Fruit fly (Drosophila melanogaster) whole organism, adult: ENCODE measurements around the gene CG34451.

Source experiments
- CG11617 ChIP-seq: fragments of 200-800 bp; sonication (Bioruptor generic); optimal IDR thresholded peaks from 2 replicates; lab custom pipeline; 2017; ENCODE audit warnings: mild to moderate bottlenecking, missing biosample characterization, missing genetic modification reagents, missing genetic modification characterization
- CG12768 ChIP-seq: fragments of 200-800 bp; sonication (Bioruptor generic); optimal IDR thresholded peaks from 2 replicates; lab custom pipeline; 2017; ENCODE audit warnings: missing biosample characterization, missing genetic modification characterization, mild to moderate bottlenecking, moderate library complexity, missing genetic modification reagents
- CG14711 ChIP-seq: fragments of 200-800 bp; sonication (Bioruptor generic); optimal IDR thresholded peaks from 2 replicates; lab custom pipeline; 2018; ENCODE audit warnings: missing biosample characterization, mild to moderate bottlenecking, missing genetic modification characterization, moderate library complexity
- CG1620 ChIP-seq: fragments of 200-800 bp; sonication (Bioruptor generic); optimal IDR thresholded peaks from 2 replicates; lab custom pipeline; 2016; ENCODE audit warnings: missing biosample characterization, missing genetic modification characterization
- CG33017 ChIP-seq: fragments of 200-800 bp; sonication (Bioruptor generic); optimal IDR thresholded peaks from 2 replicates; lab custom pipeline; 2018; ENCODE audit warnings: missing biosample characterization, mild to moderate bottlenecking, missing genetic modification characterization, moderate library complexity
- CG5204 ChIP-seq: fragments of 200-800 bp; sonication (Bioruptor generic); optimal IDR thresholded peaks from 2 replicates; lab custom pipeline; 2016; ENCODE audit warnings: missing biosample characterization, missing genetic modification characterization
- CG7045 ChIP-seq: fragments of 200-800 bp; sonication (Bioruptor generic); optimal IDR thresholded peaks from 2 replicates; lab custom pipeline; 2017; ENCODE audit warnings: missing biosample characterization, mild to moderate bottlenecking, missing genetic modification characterization
- CG7101 ChIP-seq: fragments of 200-800 bp; sonication (Bioruptor generic); optimal IDR thresholded peaks from 2 replicates; lab custom pipeline; 2018; ENCODE audit warnings: missing biosample characterization, mild to moderate bottlenecking, missing genetic modification characterization, moderate library complexity
- Clk ChIP-seq: fragments of 200-800 bp; sonication (Bioruptor generic); optimal IDR thresholded peaks from 2 replicates; lab custom pipeline; 2017; ENCODE audit warnings: missing biosample characterization, missing genetic modification characterization
- Crg-1 ChIP-seq: fragments of 200-800 bp; sonication (Bioruptor generic); optimal IDR thresholded peaks from 2 replicates; lab custom pipeline; 2016; ENCODE audit warnings: missing biosample characterization, missing genetic modification characterization
- Hr96 ChIP-seq: fragments of 200-800 bp; sonication (Bioruptor generic); optimal IDR thresholded peaks from 2 replicates; lab custom pipeline; 2016; ENCODE audit warnings: missing biosample characterization, missing genetic modification characterization
- Mnt ChIP-seq: fragments of 200-800 bp; sonication (Bioruptor generic); optimal IDR thresholded peaks from 2 replicates; lab custom pipeline; 2016; ENCODE audit warnings: missing biosample characterization, mild to moderate bottlenecking, missing genetic modification characterization
- bab1 ChIP-seq: fragments of 200-800 bp; sonication (Bioruptor generic); optimal IDR thresholded peaks from 3 replicates; lab custom pipeline; 2019; ENCODE audit warnings: missing biosample characterization, mild to moderate bottlenecking, missing genetic modification characterization, moderate library complexity
- cic ChIP-seq: fragments of 200-800 bp; sonication (Bioruptor generic); optimal IDR thresholded peaks from 2 replicates; lab custom pipeline; 2017; ENCODE audit warnings: missing biosample characterization, mild to moderate bottlenecking, missing genetic modification characterization, moderate library complexity
- cnc ChIP-seq, 2 experiments: fragments of >200 bp; optimal IDR thresholded peaks; 2 replicates each; lab custom pipeline; 2017
- kay ChIP-seq: fragments of 200-800 bp; sonication (Bioruptor generic); peaks from one replicate; lab custom pipeline; 2016; ENCODE audit warnings: missing biosample characterization, missing genetic modification characterization, borderline replicate concordance
- ovo ChIP-seq: fragments of 200-800 bp; sonication (Bioruptor generic); optimal IDR thresholded peaks from 2 replicates; lab custom pipeline; 2016; ENCODE audit warnings: missing biosample characterization, missing genetic modification characterization
- pad ChIP-seq: fragments of 200-800 bp; sonication (Bioruptor generic); optimal IDR thresholded peaks from 3 replicates; lab custom pipeline; 2017; ENCODE audit warnings: missing biosample characterization, missing genetic modification characterization, mild to moderate bottlenecking, moderate library complexity, missing genetic modification reagents
- tj ChIP-seq: fragments of 200-800 bp; sonication (Bioruptor generic); optimal IDR thresholded peaks from 3 replicates; lab custom pipeline; 2017; ENCODE audit warnings: missing biosample characterization, mild to moderate bottlenecking, missing genetic modification characterization, moderate library complexity
- toe ChIP-seq: fragments of 200-800 bp; sonication (Bioruptor generic); optimal IDR thresholded peaks from 2 replicates; lab custom pipeline; 2016; ENCODE audit warnings: missing biosample characterization, missing genetic modification characterization

CG34451 gene

dm6 chr3L:15660915-15661314 is 31.0 kb downstream of the CG34451 start, which contains the start of the genes Eig71Ej and Eig71Ek:
Gene Eig71Ej, minus strand, starts transcription at chr3L:15661015.
Gene Eig71Ek, plus strand, starts transcription at chr3L:15661248.
- no peak for TF ChIP-seq kay (GFP tag; lab: Kevin White, UChicago)
- no peak for TF ChIP-seq CG14711 (tag; lab: Kevin White, UChicago)
- TF ChIP-seq CG1620 (GFP tag; lab: Kevin White, UChicago), result no peak
- no peak for TF ChIP-seq CG7101 (tag; lab: Kevin White, UChicago)
- TF ChIP-seq bab1 (GFP tag; lab: Kevin White, UChicago), result no peak
- no peak for TF ChIP-seq Crg-1
- no peak for TF ChIP-seq Mnt
- no peak for TF ChIP-seq CG11617 (GFP tag; lab: Kevin White, UChicago)
- no peak for TF ChIP-seq tj
- TF ChIP-seq CG33017 (tag; lab: Kevin White, UChicago), result no peak
- TF ChIP-seq CG7045, result no peak
- TF ChIP-seq ovo (GFP tag; lab: Kevin White, UChicago), result no peak

DNA sequence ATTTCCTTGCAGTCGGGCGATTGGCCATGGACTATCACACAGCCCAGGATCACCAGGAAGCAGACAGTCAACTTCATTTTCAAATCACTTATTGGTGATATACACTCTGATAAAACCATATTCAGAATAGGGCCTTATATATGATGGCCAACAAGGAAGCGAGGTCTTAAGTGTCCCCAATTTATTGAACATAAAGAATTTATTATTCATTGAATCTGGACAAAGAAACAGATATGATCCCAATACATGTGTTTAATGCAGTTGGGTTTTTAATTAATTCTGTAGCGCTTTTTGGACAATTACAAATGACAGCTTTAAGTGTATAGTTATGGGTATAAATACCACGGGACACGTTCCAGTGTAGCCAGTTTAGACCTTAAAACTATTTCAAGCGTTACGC is 32.5 kb downstream of the CG34451 start, which contains the start of the genes Eig71Eh and Eig71Ei:
TSS of gene Eig71Eh (minus strand) at position 101 of the 400 bp plus-strand sequence.
TSS of gene Eig71Ei (plus strand) at position 367 of the 400 bp plus-strand sequence.
- TF ChIP-seq pad (no peak), kay (GFP tag; lab: Kevin White, UChicago) (no peak), CG33017 (tag; lab: Kevin White, UChicago) (no peak), CG7101 (tag; lab: Kevin White, UChicago) (no peak), Mnt (no peak), Hr96 (GFP tag; lab: Kevin White, UChicago) (no peak), bab1 (GFP tag; lab: Kevin White, UChicago) (no peak), CG11617 (GFP tag; lab: Kevin White, UChicago) (no peak), CG7045 (no peak), CG14711 (tag; lab: Kevin White, UChicago) (no peak), cic (no peak)

DNA sequence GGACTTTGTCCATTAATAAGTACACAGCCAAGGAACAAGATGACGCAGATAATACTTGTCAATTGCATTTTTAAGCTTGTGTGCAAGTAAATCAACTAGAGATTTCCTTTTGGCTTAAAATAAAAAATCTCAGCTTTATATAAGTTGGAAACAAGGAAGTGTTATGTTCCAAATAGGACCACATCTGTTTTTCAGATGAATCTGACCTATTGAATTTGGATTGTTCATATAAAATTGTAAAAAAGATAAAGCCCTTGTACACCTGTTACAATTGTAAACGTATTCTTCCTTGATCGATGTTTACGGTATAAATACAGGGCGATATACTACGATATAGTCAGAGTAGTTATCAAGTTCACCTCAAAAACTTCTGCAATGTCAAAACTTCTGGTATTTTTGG is 34.6 kb downstream of the CG34451 start, which contains the start of the genes Eig71Ef and Eig71Eg:
TSS of gene Eig71Ef (minus strand) at position 101 of the 400 bp plus-strand sequence.
TSS of gene Eig71Eg (plus strand) at position 339 of the 400 bp plus-strand sequence.
- TF ChIP-seq kay (GFP tag; lab: Kevin White, UChicago) (no peak), Mnt (no peak), Crg-1 (no peak), pad (no peak), cnc (optimal IDR thresholded peaks at IDR 0.05; lab: Kevin White, UChicago) (no peak), Hr96 (GFP tag; lab: Kevin White, UChicago) (no peak), toe (GFP tag; lab: Kevin White, UChicago) (no peak), CG33017 (tag; lab: Kevin White, UChicago) (no peak), CG5204 (GFP tag; lab: Kevin White, UChicago) (no peak), Clk (GFP tag; lab: Kevin White, UChicago) (no peak), CG7045 (no peak), CG12768 (GFP tag; lab: Kevin White, UChicago) (no peak), bab1 (GFP tag; lab: Kevin White, UChicago) (no peak), CG1620 (GFP tag; lab: Kevin White, UChicago) (no peak), CG11617 (GFP tag; lab: Kevin White, UChicago) (no peak)

- TF ChIP-seq cic (no peak), Mnt (no peak), CG12768 (GFP tag; lab: Kevin White, UChicago) (no peak), CG14711 (tag; lab: Kevin White, UChicago) (no peak)
Observed at dm6 chr3L:15655910-15656309, 36.0 kb downstream of the CG34451 start, which contains the start of gene Eig71Ee. Gene Eig71Ee, minus strand, starts transcription at chr3L:15656010.

dm6 chr3L:15652154-15652553 is 39.7 kb downstream of the CG34451 start, which contains the start of the genes Eig71Ec and Eig71Ed:
Gene Eig71Ec, minus strand, starts transcription at chr3L:15652254.
Gene Eig71Ed, plus strand, starts transcription at chr3L:15652537.
- TF ChIP-seq pad, result no peak
- TF ChIP-seq CG5204 (GFP tag; lab: Kevin White, UChicago), result no peak
- no peak for TF ChIP-seq CG12768 (GFP tag; lab: Kevin White, UChicago)
- no peak for TF ChIP-seq Hr96 (GFP tag; lab: Kevin White, UChicago)
- TF ChIP-seq CG14711 (tag; lab: Kevin White, UChicago), result no peak
- no peak for TF ChIP-seq CG7101 (tag; lab: Kevin White, UChicago)
- no peak for TF ChIP-seq Mnt
- TF ChIP-seq CG7045, result no peak
- no peak for TF ChIP-seq ovo (GFP tag; lab: Kevin White, UChicago)
- TF ChIP-seq tj, result no peak
- TF ChIP-seq CG11617 (GFP tag; lab: Kevin White, UChicago), result no peak
- no peak for TF ChIP-seq Crg-1
- TF ChIP-seq kay (GFP tag; lab: Kevin White, UChicago), result no peak
- no peak for TF ChIP-seq toe (GFP tag; lab: Kevin White, UChicago)
- no peak for TF ChIP-seq cnc (optimal IDR thresholded peaks at IDR 0.05; lab: Kevin White, UChicago)
- TF ChIP-seq Clk (GFP tag; lab: Kevin White, UChicago), result no peak
- TF ChIP-seq CG1620 (GFP tag; lab: Kevin White, UChicago), result no peak

DNA sequence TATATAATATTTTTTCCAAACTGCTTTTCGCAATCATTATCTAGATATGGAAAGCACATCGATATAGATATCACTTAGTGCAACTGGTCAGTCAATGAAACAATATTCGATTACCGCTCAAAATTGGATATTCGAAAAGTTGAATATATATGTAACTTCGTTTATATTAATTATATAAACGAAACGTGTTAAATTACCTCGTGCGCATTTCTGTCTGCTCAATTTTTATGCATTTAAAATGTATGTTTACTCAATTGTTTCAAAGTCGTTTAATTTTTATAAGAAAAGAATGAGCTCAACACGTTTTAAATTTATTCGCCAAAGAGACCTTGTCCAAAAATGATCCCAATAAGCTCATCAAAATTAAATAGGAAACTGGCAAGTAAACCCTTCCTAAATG is 41.3 kb downstream of the CG34451 start, which contains the start of gene CG43084:
TSS of gene CG43084 (plus strand) at position 301 of the 400 bp plus-strand sequence.
- TF ChIP-seq CG1620 (GFP tag; lab: Kevin White, UChicago) (no peak), toe (GFP tag; lab: Kevin White, UChicago) (no peak), Crg-1 (no peak), Hr96 (GFP tag; lab: Kevin White, UChicago) (no peak), cnc (optimal IDR thresholded peaks at IDR 0.05; lab: Kevin White, UChicago) (no peak), CG7045 (no peak), CG7101 (tag; lab: Kevin White, UChicago) (no peak), CG11617 (GFP tag; lab: Kevin White, UChicago) (no peak), bab1 (GFP tag; lab: Kevin White, UChicago) (no peak), CG14711 (tag; lab: Kevin White, UChicago) (no peak), pad (no peak), CG12768 (GFP tag; lab: Kevin White, UChicago) (no peak), kay (GFP tag; lab: Kevin White, UChicago) (no peak)
